Worm (Caenorhabditis elegans): Measurements from ENCODE around the gene ceh-92.

DNA sequence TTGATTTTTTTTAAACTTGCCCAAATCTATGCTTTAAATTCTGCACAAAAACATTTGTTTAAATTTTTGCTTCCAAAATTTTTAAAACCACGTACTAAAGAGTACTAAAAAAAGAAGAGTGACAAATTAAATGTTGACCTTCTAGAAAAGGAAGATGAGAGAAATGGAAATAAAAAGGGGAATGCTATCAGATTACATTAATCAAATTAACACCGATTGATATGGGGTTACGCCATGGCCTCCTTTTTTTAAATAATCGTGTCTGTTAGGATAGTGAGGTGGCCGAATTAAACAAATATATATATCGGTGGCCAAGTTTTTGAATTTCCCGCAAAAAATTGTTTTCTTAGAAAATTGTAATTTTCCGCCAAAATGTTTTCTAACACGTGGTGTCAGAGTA, 51.0 kb downstream of the ceh-92 start:
- no peak for TF ChIP-seq ceh-9 (tag; optimal IDR thresholded peaks at IDR 0.05)
- no peak for TF ChIP-seq ama-1 (optimal IDR thresholded peaks at IDR 0.05)
- TF ChIP-seq zag-1 (tag; optimal IDR thresholded peaks at IDR 0.05), result no peak
- TF ChIP-seq skn-1 (tag; optimal IDR thresholded peaks at IDR 0.05), result no peak
- TF ChIP-seq R02D3.7 (tag; optimal IDR thresholded peaks at IDR 0.05), result no peak
- TF ChIP-seq ztf-11 (tag; optimal IDR thresholded peaks at IDR 0.05), result no peak

Data from whole organism, L3 larva.